Fruit fly (Drosophila melanogaster): ENCODE results near the gene CG17258.

CG17258 gene

dm6 chr2L:3057951-3058771 lies 23.0 kb upstream of the CG17258 start (continued):
- TF ChIP-seq CG1602 (GFP tag; optimal IDR thresholded peaks at IDR 0.05): no peak
- TF ChIP-seq disco-r (GFP tag; optimal IDR thresholded peaks at IDR 0.05): no peak
- TF ChIP-seq CG3281 (GFP tag; optimal IDR thresholded peaks at IDR 0.05): no peak
- peak; percentile 41; the same call in 1 of the 2 replicates for TF ChIP-seq crol (GFP tag; IDR thresholded peaks at IDR 0.05)
- TF ChIP-seq emc (GFP tag; optimal IDR thresholded peaks at IDR 0.05): no peak
- TF ChIP-seq row (GFP tag; IDR thresholded peaks at IDR 0.05): no peak
- TF ChIP-seq CG7556 (GFP tag; optimal IDR thresholded peaks at IDR 0.05): no peak
- TF ChIP-seq CG6791 (GFP tag; IDR thresholded peaks at IDR 0.05; ENCODE audit: partially characterized antibody): no peak
- no peak for TF ChIP-seq CG16815 (GFP tag; optimal IDR thresholded peaks at IDR 0.05)
- TF ChIP-seq CG8290 (GFP tag; optimal IDR thresholded peaks at IDR 0.05): no peak
- peak in 1 of 2 experiments; percentile 18 for TF ChIP-seq CG8290 (tag; optimal IDR thresholded peaks at IDR 0.05)
- peak; percentile 27 for TF ChIP-seq wek (GFP tag; optimal IDR thresholded peaks at IDR 0.05)
- TF ChIP-seq sens (GFP tag): peak; percentile 69
- TF ChIP-seq CG34376 (GFP tag; optimal IDR thresholded peaks at IDR 0.05): peak; percentile 94
- TF ChIP-seq Asciz (GFP tag; optimal IDR thresholded peaks at IDR 0.05): peak; percentile 1
- peak; percentile 99 for TF ChIP-seq grn (GFP tag; optimal IDR thresholded peaks at IDR 0.05)
- peak; percentile 58 for TF ChIP-seq Med (GFP tag)
- peak; percentile 58 for TF ChIP-seq kni (GFP tag; optimal IDR thresholded peaks at IDR 0.05)
- no peak for TF ChIP-seq CG17568 (GFP tag; optimal IDR thresholded peaks at IDR 0.05)
- peak; percentile 33 for TF ChIP-seq HHEX (GFP tag; optimal IDR thresholded peaks at IDR 0.05)
- TF ChIP-seq gro (GFP tag; optimal IDR thresholded peaks at IDR 0.05): peak; percentile 89
- peak; percentile 15 for TF ChIP-seq CG5180 (GFP tag; optimal IDR thresholded peaks at IDR 0.05)
- peak; percentile 90 for TF ChIP-seq cwo (GFP tag; optimal IDR thresholded peaks at IDR 0.05)
- no peak for TF ChIP-seq Dip3 (GFP tag; optimal IDR thresholded peaks at IDR 0.05)
- no peak for TF ChIP-seq Trl (optimal IDR thresholded peaks at IDR 0.05)
- no peak for TF ChIP-seq Trl (GFP tag; optimal IDR thresholded peaks at IDR 0.05)
- TF ChIP-seq onecut (GFP tag; IDR thresholded peaks at IDR 0.05): peak; percentile 5; the same call in 1 of the 2 replicates
- TF ChIP-seq CG12071 (GFP tag; optimal IDR thresholded peaks at IDR 0.05): no peak
- no peak for TF ChIP-seq dmrt99B (tag; optimal IDR thresholded peaks at IDR 0.05)
- TF ChIP-seq CG13296 (GFP tag; optimal IDR thresholded peaks at IDR 0.05): peak; percentile 36
- TF ChIP-seq Adf1 (GFP tag; IDR thresholded peaks at IDR 0.05): peak; percentile 25; the same call in 1 of the 2 replicates
- 0 out of 2 replicates have a peak, but pooled peaks have one; percentile 10 for TF ChIP-seq stc (GFP tag; IDR thresholded peaks at IDR 0.05)
- TF ChIP-seq CG8765 (GFP tag; IDR thresholded peaks at IDR 0.05): no peak

- TF ChIP-seq Vsx1 (GFP tag; optimal IDR thresholded peaks at IDR 0.05): no peak
- no peak for TF ChIP-seq Hsf (GFP tag; optimal IDR thresholded peaks at IDR 0.05)
- no peak for TF ChIP-seq Scr (GFP tag; IDR thresholded peaks at IDR 0.05; ENCODE audit: partially characterized antibody)
- TF ChIP-seq eve (GFP tag; optimal IDR thresholded peaks at IDR 0.05): no peak
- no peak for TF ChIP-seq CG13123 (GFP tag; optimal IDR thresholded peaks at IDR 0.05)
- TF ChIP-seq Sry-β (GFP tag; optimal IDR thresholded peaks at IDR 0.05): no peak
- TF ChIP-seq CG4282 (GFP tag; optimal IDR thresholded peaks at IDR 0.05): peak; percentile 1
- no peak for TF ChIP-seq dysf (GFP tag; IDR thresholded peaks at IDR 0.05)
- no peak for TF ChIP-seq lilli (GFP tag; optimal IDR thresholded peaks at IDR 0.05)
- TF ChIP-seq CG11696 (GFP tag; IDR thresholded peaks at IDR 0.05): no peak
- no peak for TF ChIP-seq gfzf (GFP tag; optimal IDR thresholded peaks at IDR 0.05)
- TF ChIP-seq CG13296 (GFP tag; optimal IDR thresholded peaks at IDR 0.05): peak; percentile 42
- no peak for TF ChIP-seq Neu2 (GFP tag; optimal IDR thresholded peaks at IDR 0.05; ENCODE audit: borderline replicate concordance)
- no peak for TF ChIP-seq CG11560 (tag; IDR thresholded peaks at IDR 0.05)
- TF ChIP-seq bcd (GFP tag; optimal IDR thresholded peaks at IDR 0.05): no peak
- no peak for TF ChIP-seq h (optimal IDR thresholded peaks at IDR 0.05)
- TF ChIP-seq CG15601 (tag; optimal IDR thresholded peaks at IDR 0.05): no peak
- no peak for TF ChIP-seq CG17186 (GFP tag; optimal IDR thresholded peaks at IDR 0.05)
- TF ChIP-seq CG34376 (GFP tag; optimal IDR thresholded peaks at IDR 0.05): no peak
- TF ChIP-seq dmrt11E (tag; optimal IDR thresholded peaks at IDR 0.05): no peak
- peak; percentile 4 for TF ChIP-seq CG6854 (GFP tag; optimal IDR thresholded peaks at IDR 0.05)
These were observed 21.3 kb upstream of the CG17258 start, which contains the start of gene FASN1 for dm6 chr2L:3056448-3056790. Gene FASN1, plus strand, starts transcription at chr2L:3056598.
